Worm (Caenorhabditis elegans) whole organism, early embryonic: Measurements from ENCODE around the gene F52E10.2.

Source experiments
- B0310.2 ChIP-seq: sonication (generic microtip); optimal IDR thresholded peaks from 2 replicates; lab custom pipeline; 2016; ENCODE audit warnings: mild to moderate bottlenecking, missing genetic modification characterization, missing compliant biosample characterization
- aly-1 ChIP-seq: sonication (generic microtip); optimal IDR thresholded peaks from 2 replicates; lab custom pipeline; 2016; ENCODE audit warnings: missing genetic modification characterization, missing compliant biosample characterization
- ama-1 ChIP-seq: fragments of 150-350 bp; optimal IDR thresholded peaks from 2 replicates; lab custom pipeline; 2014
- ceh-13 ChIP-seq: fragments of 200-800 bp; sonication (Bioruptor generic); optimal IDR thresholded peaks from 2 replicates; lab custom pipeline; 2018; ENCODE audit warnings: mild to moderate bottlenecking, missing genetic modification characterization, missing compliant biosample characterization
- ceh-36 ChIP-seq: sonication (generic microtip); optimal IDR thresholded peaks from 2 replicates; lab custom pipeline; 2016; ENCODE audit warnings: missing genetic modification characterization, inconsistent platforms, missing compliant biosample characterization
- flt-1 ChIP-seq: fragments of 200-800 bp; sonication (Bioruptor generic); IDR thresholded peaks from 2 replicates; pipeline ENCODE4 v1.3.6; 2022; ENCODE audit warnings: missing genetic modification characterization, missing compliant biosample characterization
- hnd-1 ChIP-seq: sonication (generic microtip); optimal IDR thresholded peaks from 2 replicates; lab custom pipeline; 2016; ENCODE audit warnings: missing genetic modification characterization, missing compliant biosample characterization
- pes-1 ChIP-seq: fragments of 200-800 bp; sonication (Bioruptor generic); IDR thresholded peaks from 2 replicates; pipeline ENCODE4 v1.3.6; 2022; ENCODE audit warnings: missing genetic modification reagents, missing genetic modification characterization, missing compliant biosample characterization
- scrt-1 ChIP-seq: fragments of 200-800 bp; sonication (Bioruptor generic); IDR thresholded peaks from 2 replicates; pipeline ENCODE4 v1.3.6; 2022; ENCODE audit warnings: missing genetic modification characterization, missing compliant biosample characterization
- sea-1 ChIP-seq: fragments of 200-800 bp; sonication (Bioruptor generic); conservative IDR thresholded peaks from 2 replicates; pipeline ENCODE4 v1.3.6; 2022; ENCODE audit warnings: missing genetic modification characterization, missing compliant biosample characterization
- tbx-37 ChIP-seq: fragments of 200-800 bp; sonication (Bioruptor generic); conservative IDR thresholded peaks from 2 replicates; pipeline ENCODE4 v1.3.6; 2022; ENCODE audit warnings: missing genetic modification reagents, missing genetic modification characterization, missing compliant biosample characterization

ce11 chrX:16244764-16245244, 38.2 kb downstream of the F52E10.2 start, which contains the start of gene W10G6.1:
- TF ChIP-seq flt-1 (GFP tag; lab: Robert Waterston, UW) (no peak), hnd-1 (tag; lab: Kevin White, UChicago) (no peak), scrt-1 (GFP tag; lab: Robert Waterston, UW) (no peak), ama-1 (no peak), ceh-36 (tag; lab: Kevin White, UChicago) (no peak), aly-1 (no peak), B0310.2 (tag; lab: Kevin White, UChicago) (no peak), ceh-13 (GFP tag; lab: Kevin White, UChicago) (no peak), pes-1 (GFP tag; lab: Robert Waterston, UW) (no peak), sea-1 (GFP tag; lab: Robert Waterston, UW) (no peak), tbx-37 (GFP tag; lab: Robert Waterston, UW) (no peak)
